Fruit fly (Drosophila melanogaster): ENCODE measurements around the gene Mrp5.

Mrp5 gene

dm6 chr3R:19860996-19861719 is 14.3 kb downstream of the Mrp5 start, which contains the start of the genes Ire1 and Mrm2 (continued):
- no peak for TF ChIP-seq dl (GFP tag; optimal IDR thresholded peaks at IDR 0.05; ENCODE audit: insufficient read depth in 1 of 2, partially characterized antibody in 2 of 2)

DNA sequence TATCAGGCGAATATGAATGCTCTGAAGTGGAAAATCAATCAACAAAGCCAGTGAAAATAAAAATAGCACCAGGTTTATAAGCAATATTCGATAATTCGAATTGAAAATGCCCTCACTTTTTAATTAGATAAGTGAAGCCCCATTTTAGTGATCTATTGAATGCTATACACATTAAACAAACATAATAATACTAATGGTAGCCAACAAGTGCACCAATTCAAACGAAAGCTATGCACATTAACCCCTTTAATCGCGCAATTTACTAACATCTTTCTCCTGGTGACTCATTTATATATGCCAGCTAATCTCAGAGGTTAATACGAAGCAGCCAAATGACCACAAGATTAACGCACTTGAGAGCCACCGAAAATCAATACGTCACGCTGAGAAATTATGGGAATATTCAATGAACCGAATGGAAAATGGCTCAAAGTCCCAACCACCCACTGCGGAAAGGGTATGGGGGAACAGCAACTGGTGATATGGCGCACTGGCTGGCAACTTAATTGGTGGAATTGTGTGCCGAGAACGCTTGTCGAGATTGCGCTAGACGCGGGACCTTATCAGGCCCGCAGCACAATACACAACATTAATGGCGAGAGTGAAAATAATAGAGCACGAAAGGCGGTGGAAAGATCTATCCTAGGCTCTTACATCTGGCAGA is 16.0 kb downstream of the Mrp5 start:
- TF ChIP-seq OdsH (GFP tag; optimal IDR thresholded peaks at IDR 0.05) (peak; percentile 28), pan (optimal IDR thresholded peaks at IDR 0.05) (no peak), psq (GFP tag; optimal IDR thresholded peaks at IDR 0.05) (peak; percentile 40), sage (GFP tag; optimal IDR thresholded peaks at IDR 0.05) (no peak), CG9705 (GFP tag; optimal IDR thresholded peaks at IDR 0.05) (no peak), CG32264 (GFP tag; optimal IDR thresholded peaks at IDR 0.05) (no peak), foxo (GFP tag; optimal IDR thresholded peaks at IDR 0.05) (peak in 1 of 2 experiments; percentile 27), jim (GFP tag; optimal IDR thresholded peaks at IDR 0.05) (no peak), Mio (GFP tag; optimal IDR thresholded peaks at IDR 0.05) (no peak), Rel (GFP tag; optimal IDR thresholded peaks at IDR 0.05) (no peak), Rel (tag; optimal IDR thresholded peaks at IDR 0.05) (peak; percentile 49), dl (GFP tag; optimal IDR thresholded peaks at IDR 0.05; ENCODE audit: insufficient read depth in 1 of 2, partially characterized antibody in 2 of 2) (no peak), tai (GFP tag; optimal IDR thresholded peaks at IDR 0.05) (no peak), CrebA (GFP tag; optimal IDR thresholded peaks at IDR 0.05; ENCODE audit: borderline replicate concordance) (no peak), woc (GFP tag; optimal IDR thresholded peaks at IDR 0.05) (no peak), Dif (GFP tag; optimal IDR thresholded peaks at IDR 0.05; ENCODE audit: partially characterized antibody) (no peak), Jra (GFP tag; optimal IDR thresholded peaks at IDR 0.05) (no peak), usp (GFP tag; optimal IDR thresholded peaks at IDR 0.05) (no peak), Vsx2 (GFP tag; optimal IDR thresholded peaks at IDR 0.05; ENCODE audit: partially characterized antibody) (no peak), br (GFP tag; optimal IDR thresholded peaks at IDR 0.05) (peak; percentile 76), Hr83 (GFP tag; optimal IDR thresholded peaks at IDR 0.05; ENCODE audit: poor library complexity, severe bottlenecking) (no peak), HLH106 (tag; optimal IDR thresholded peaks at IDR 0.05) (peak; percentile 8), brk (GFP tag; optimal IDR thresholded peaks at IDR 0.05) (no peak), Myc (optimal IDR thresholded peaks at IDR 0.05) (no peak), N (GFP tag; optimal IDR thresholded peaks at IDR 0.05) (no peak), Hr78 (GFP tag; optimal IDR thresholded peaks at IDR 0.05) (no peak), fru (GFP tag; optimal IDR thresholded peaks at IDR 0.05) (peak; percentile 32), Hnf4 (GFP tag; optimal IDR thresholded peaks at IDR 0.05) (peak; percentile 24), Abd-B (GFP tag; optimal IDR thresholded peaks at IDR 0.05) (no peak), h (GFP tag; optimal IDR thresholded peaks at IDR 0.05) (peak; percentile 57), dmrt93B (GFP tag; optimal IDR thresholded peaks at IDR 0.05) (no peak), sv (GFP tag; optimal IDR thresholded peaks at IDR 0.05) (no peak), rgr (GFP tag; optimal IDR thresholded peaks at IDR 0.05) (no peak), ey (GFP tag; optimal IDR thresholded peaks at IDR 0.05) (peak; percentile 30), GATAd (GFP tag; optimal IDR thresholded peaks at IDR 0.05) (no peak), dsf (GFP tag; optimal IDR thresholded peaks at IDR 0.05; ENCODE audit: borderline replicate concordance) (no peak), lola (GFP tag; optimal IDR thresholded peaks at IDR 0.05) (no peak), Dfd (GFP tag; optimal IDR thresholded peaks at IDR 0.05) (no peak), Sp1 (GFP tag; optimal IDR thresholded peaks at IDR 0.05) (no peak)

Measured in whole organism, wandering third instar larva.